Fruit fly (Drosophila melanogaster) whole organism, embryonic: ENCODE measurements around the gene CG13127.

Experiments
- Asciz ChIP-seq: fragments of 200-800 bp; sonication (Bioruptor generic); optimal IDR thresholded peaks from 2 replicates; lab custom pipeline; 2017; ENCODE audit warnings: missing biosample characterization, mild to moderate bottlenecking, missing genetic modification characterization, missing genetic modification reagents
- Blimp-1 ChIP-seq: fragments of 200-800 bp; sonication (Bioruptor generic); optimal IDR thresholded peaks from 3 replicates; lab custom pipeline; 2018; ENCODE audit warnings: missing biosample characterization, missing genetic modification characterization, mild to moderate bottlenecking, moderate library complexity, missing genetic modification reagents
- CG10267 ChIP-seq: fragments of 200-800 bp; sonication (Bioruptor generic); optimal IDR thresholded peaks from 2 replicates; lab custom pipeline; 2018; ENCODE audit warnings: missing biosample characterization, mild to moderate bottlenecking, missing genetic modification characterization, moderate library complexity
- CG10366 ChIP-seq: fragments of 200-800 bp; sonication (Bioruptor generic); IDR thresholded peaks from 2 replicates; pipeline ENCODE4 v1.3.6; 2022; ENCODE audit warnings: missing biosample characterization, missing genetic modification characterization
- CG10462 ChIP-seq: fragments of 200-800 bp; sonication (Bioruptor generic); optimal IDR thresholded peaks from 2 replicates; lab custom pipeline; 2016; ENCODE audit warnings: missing biosample characterization, missing genetic modification characterization
- CG11695 ChIP-seq: fragments of 200-800 bp; sonication (Bioruptor generic); IDR thresholded peaks from 3 replicates; pipeline ENCODE4 v1.3.6; 2022; ENCODE audit warnings: missing biosample characterization, missing genetic modification characterization
- CG12071 ChIP-seq: fragments of 200-800 bp; sonication (Bioruptor generic); optimal IDR thresholded peaks from 3 replicates; lab custom pipeline; 2018; ENCODE audit warnings: missing biosample characterization, mild to moderate bottlenecking, missing genetic modification characterization
- CG14965 ChIP-seq: fragments of 200-800 bp; sonication (Bioruptor generic); optimal IDR thresholded peaks from 2 replicates; lab custom pipeline; 2016; ENCODE audit warnings: missing biosample characterization, missing genetic modification characterization, borderline replicate concordance
- CG2116 ChIP-seq: fragments of 200-800 bp; sonication (Bioruptor generic); optimal IDR thresholded peaks from 3 replicates; lab custom pipeline; 2018; ENCODE audit warnings: missing biosample characterization, mild to moderate bottlenecking, missing genetic modification characterization
- CG2712 ChIP-seq: fragments of 200-800 bp; optimal IDR thresholded peaks from 3 replicates; lab custom pipeline; 2019; ENCODE audit warnings: missing biosample characterization, mild to moderate bottlenecking, missing genetic modification characterization, moderate library complexity
- CG31365 ChIP-seq: fragments of 200-800 bp; sonication (Bioruptor generic); optimal IDR thresholded peaks from 2 replicates; lab custom pipeline; 2018; ENCODE audit warnings: missing biosample characterization, mild to moderate bottlenecking, missing genetic modification characterization
- CG5180 ChIP-seq: fragments of 200-800 bp; sonication (Bioruptor generic); optimal IDR thresholded peaks from 3 replicates; lab custom pipeline; 2017; ENCODE audit warnings: missing biosample characterization, missing genetic modification characterization, mild to moderate bottlenecking, moderate library complexity, missing genetic modification reagents
- CG6654 ChIP-seq: fragments of 200-800 bp; sonication (Bioruptor generic); optimal IDR thresholded peaks from 2 replicates; lab custom pipeline; 2017; ENCODE audit warnings: missing biosample characterization, mild to moderate bottlenecking, missing genetic modification characterization
- CG6791 ChIP-seq: fragments of 200-800 bp; sonication (Bioruptor generic); IDR thresholded peaks from 3 replicates; pipeline ENCODE4 v1.3.6; 2022; ENCODE audit warnings: missing biosample characterization, missing genetic modification characterization; ENCODE audit not compliant: partially characterized antibody
- CG7786 ChIP-seq: fragments of 200-800 bp; sonication (Bioruptor generic); optimal IDR thresholded peaks from 2 replicates; lab custom pipeline; 2016; ENCODE audit warnings: missing biosample characterization, missing genetic modification characterization
- CG8290 ChIP-seq, 3 experiments: fragments of 200-800 bp; sonication (Bioruptor generic); optimal IDR thresholded peaks; 2 replicates each; lab custom pipeline; 2016 to 2019; ENCODE audit warnings: missing biosample characterization in 3 of 3, missing genetic modification characterization in 3 of 3, mild to moderate bottlenecking in 2 of 3, moderate library complexity in 1 of 3
- CG8478 ChIP-seq: fragments of >200 bp; optimal IDR thresholded peaks from 2 replicates; lab custom pipeline; 2018
- CG9609 ChIP-seq: fragments of 200-800 bp; sonication (Bioruptor generic); optimal IDR thresholded peaks from 3 replicates; lab custom pipeline; 2016; ENCODE audit warnings: missing biosample characterization, missing genetic modification characterization
- Dad ChIP-seq: fragments of 200-800 bp; sonication (Bioruptor generic); optimal IDR thresholded peaks from 3 replicates; lab custom pipeline; 2016; ENCODE audit warnings: missing biosample characterization, missing genetic modification characterization
- Deaf1 ChIP-seq: fragments of 200-800 bp; optimal IDR thresholded peaks from 3 replicates; lab custom pipeline; 2019; ENCODE audit warnings: missing biosample characterization, mild to moderate bottlenecking, missing genetic modification characterization, moderate library complexity
- Elba2 ChIP-seq: fragments of 200-800 bp; sonication (Bioruptor generic); optimal IDR thresholded peaks from 3 replicates; lab custom pipeline; 2016; ENCODE audit warnings: missing biosample characterization, missing genetic modification characterization
- Gsc ChIP-seq: fragments of 200-800 bp; sonication (Bioruptor generic); IDR thresholded peaks from 2 replicates; pipeline ENCODE4 v1.3.6; 2022; ENCODE audit warnings: missing biosample characterization, missing genetic modification characterization
- H2.0 ChIP-seq: fragments of 200-800 bp; sonication (Bioruptor generic); IDR thresholded peaks from 2 replicates; pipeline ENCODE4 v1.3.6; 2022; ENCODE audit warnings: missing biosample characterization, missing genetic modification characterization
- Lim3 ChIP-seq: fragments of 200-800 bp; sonication (Bioruptor generic); IDR thresholded peaks from 2 replicates; pipeline ENCODE4 v1.3.6; 2022; ENCODE audit warnings: missing biosample characterization, missing genetic modification characterization
- Mad ChIP-seq: fragments of 200-800 bp; sonication (Bioruptor generic); optimal IDR thresholded peaks from 2 replicates; lab custom pipeline; 2016; ENCODE audit warnings: missing biosample characterization, missing genetic modification characterization
- NfI ChIP-seq: fragments of 200-800 bp; sonication (Bioruptor generic); optimal IDR thresholded peaks from 3 replicates; lab custom pipeline; 2018; ENCODE audit warnings: missing biosample characterization, mild to moderate bottlenecking, missing genetic modification characterization, moderate library complexity
- Ravus ChIP-seq: fragments of 200-800 bp; sonication (Bioruptor generic); IDR thresholded peaks from 2 replicates; pipeline ENCODE4 v1.3.6; 2022; ENCODE audit warnings: missing biosample characterization, missing genetic modification characterization
- Spps ChIP-seq: fragments of 200-800 bp; sonication (Bioruptor generic); optimal IDR thresholded peaks from 2 replicates; lab custom pipeline; 2018; ENCODE audit warnings: missing biosample characterization, mild to moderate bottlenecking, missing genetic modification characterization
- Ssrp ChIP-seq: fragments of 200-800 bp; sonication (Bioruptor generic); optimal IDR thresholded peaks from 2 replicates; lab custom pipeline; 2018; ENCODE audit warnings: missing biosample characterization, mild to moderate bottlenecking, missing genetic modification characterization, moderate library complexity
- ash1 ChIP-seq: fragments of 200-800 bp; sonication (Bioruptor generic); optimal IDR thresholded peaks from 2 replicates; lab custom pipeline; 2018; ENCODE audit warnings: missing biosample characterization, mild to moderate bottlenecking, missing genetic modification characterization
- bcd ChIP-seq: fragments of 200-800 bp; sonication (Bioruptor generic); optimal IDR thresholded peaks from 2 replicates; lab custom pipeline; 2017; ENCODE audit warnings: missing biosample characterization, mild to moderate bottlenecking, missing genetic modification characterization
- bsh ChIP-seq, 2 experiments: fragments of 200-800 bp; sonication (Bioruptor generic); optimal IDR thresholded peaks; 2 replicates each; lab custom pipeline; 2017 to 2018; ENCODE audit warnings: mild to moderate bottlenecking in 2 of 2, missing biosample characterization in 2 of 2, missing genetic modification characterization in 2 of 2, moderate library complexity in 1 of 2
- chm ChIP-seq: fragments of 200-800 bp; sonication (Bioruptor generic); IDR thresholded peaks from 2 replicates; pipeline ENCODE4 v1.3.6; 2022; ENCODE audit warnings: missing biosample characterization, missing genetic modification characterization
- esg ChIP-seq: fragments of 200-800 bp; sonication (Bioruptor generic); conservative IDR thresholded peaks from 2 replicates; pipeline ENCODE4 v1.3.6; 2022; ENCODE audit warnings: missing biosample characterization, missing genetic modification characterization
- exex ChIP-seq: fragments of 200-800 bp; sonication (Bioruptor generic); optimal IDR thresholded peaks from 4 replicates; lab custom pipeline; 2018; ENCODE audit warnings: missing biosample characterization, mild to moderate bottlenecking, missing genetic modification characterization, moderate library complexity
- gcm ChIP-seq: fragments of 200-800 bp; sonication (Bioruptor generic); optimal IDR thresholded peaks from 2 replicates; lab custom pipeline; 2019; ENCODE audit warnings: missing biosample characterization, mild to moderate bottlenecking, missing genetic modification characterization, moderate library complexity
- gcm2 ChIP-seq: fragments of 200-800 bp; sonication (Bioruptor generic); optimal IDR thresholded peaks from 2 replicates; lab custom pipeline; 2016; ENCODE audit warnings: missing biosample characterization, missing genetic modification characterization
- gt ChIP-seq: fragments of 200-800 bp; sonication (Bioruptor generic); IDR thresholded peaks from 2 replicates; pipeline ENCODE4 v1.3.6; 2022; ENCODE audit warnings: missing biosample characterization, missing genetic modification characterization
- ind ChIP-seq: fragments of 200-800 bp; sonication (Bioruptor generic); optimal IDR thresholded peaks from 3 replicates; lab custom pipeline; 2016; ENCODE audit warnings: missing biosample characterization, missing genetic modification characterization
- kah ChIP-seq: fragments of 200-800 bp; sonication (Bioruptor generic); optimal IDR thresholded peaks from 2 replicates; lab custom pipeline; 2018; ENCODE audit warnings: missing biosample characterization, mild to moderate bottlenecking, missing genetic modification characterization
- kay ChIP-seq: fragments of 200-800 bp; sonication (Bioruptor generic); optimal IDR thresholded peaks from 2 replicates; lab custom pipeline; 2016; ENCODE audit warnings: missing biosample characterization, missing genetic modification characterization
- mirr ChIP-seq: fragments of 200-800 bp; sonication (Bioruptor generic); optimal IDR thresholded peaks from 3 replicates; lab custom pipeline; 2018; ENCODE audit warnings: missing biosample characterization, mild to moderate bottlenecking, missing genetic modification characterization
- nmo ChIP-seq: fragments of 200-800 bp; sonication (Bioruptor generic); optimal IDR thresholded peaks from 2 replicates; lab custom pipeline; 2018; ENCODE audit warnings: missing biosample characterization, mild to moderate bottlenecking, missing genetic modification characterization, moderate library complexity
- oc ChIP-seq: fragments of 200-800 bp; sonication (Bioruptor generic); optimal IDR thresholded peaks from 2 replicates; lab custom pipeline; 2018; ENCODE audit warnings: missing biosample characterization, mild to moderate bottlenecking, missing genetic modification characterization, moderate library complexity
- rib ChIP-seq: fragments of 200-800 bp; sonication (Bioruptor generic); IDR thresholded peaks from 2 replicates; pipeline ENCODE4 v1.3.6; 2022; ENCODE audit warnings: missing biosample characterization, missing genetic modification characterization
- slbo ChIP-seq: fragments of 200-800 bp; sonication (Bioruptor generic); IDR thresholded peaks from 2 replicates; pipeline ENCODE4 v1.3.6; 2022; ENCODE audit warnings: missing biosample characterization, missing genetic modification characterization
- so ChIP-seq: fragments of 200-800 bp; sonication (Bioruptor generic); IDR thresholded peaks from 3 replicates; pipeline ENCODE4 v1.3.6; 2022; ENCODE audit warnings: missing biosample characterization, missing genetic modification characterization
- toy ChIP-seq: fragments of 200-800 bp; sonication (Bioruptor generic); IDR thresholded peaks from 2 replicates; pipeline ENCODE4 v1.3.6; 2022; ENCODE audit warnings: missing biosample characterization, missing genetic modification characterization
- usp ChIP-seq: fragments of >200 bp; optimal IDR thresholded peaks from 2 replicates; lab custom pipeline; 2017; ENCODE audit warnings: missing biosample characterization, missing genetic modification characterization

The CG13127 gene

dm6 chr2L:9984078-9984772 lies 42.3 kb upstream of the CG13127 start, which contains the start of gene bib:
Gene bib (plus strand): TSS chr2L:9984645.
- peak; percentile 47 for TF ChIP-seq CG6654 (GFP tag; lab: Kevin White, UChicago)
- TF ChIP-seq Gsc (GFP tag; lab: Robert Waterston, UW): no peak
- no peak for TF ChIP-seq CG12071 (GFP tag; lab: Kevin White, UChicago)
- peak; percentile 85 for TF ChIP-seq gcm (GFP tag; lab: Kevin White, UChicago)
- TF ChIP-seq Ssrp (tag; lab: Kevin White, UChicago): peak; percentile 86
- TF ChIP-seq ind: peak; percentile 73
- peak; percentile 76 for TF ChIP-seq NfI (GFP tag; lab: Kevin White, UChicago)
- peak; percentile 93 for TF ChIP-seq nmo (GFP tag; lab: Kevin White, UChicago)
- TF ChIP-seq CG8290 (GFP tag; optimal IDR thresholded peaks at IDR 0.05; lab: Kevin White, UChicago): peak; percentile 82
- TF ChIP-seq CG8290 (tag; optimal IDR thresholded peaks at IDR 0.05; lab: Kevin White, UChicago): peak; percentile 22 to 89
- TF ChIP-seq Asciz: peak; percentile 75
- TF ChIP-seq bcd (GFP tag; lab: Kevin White, UChicago): peak; percentile 86
- no peak for TF ChIP-seq gcm2 (GFP tag; lab: Kevin White, UChicago)
- TF ChIP-seq rib (GFP tag; lab: Robert Waterston, UW): no peak
- no peak for TF ChIP-seq toy (GFP tag; lab: Robert Waterston, UW)
- TF ChIP-seq CG11695 (GFP tag; lab: Robert Waterston, UW): peak; percentile 69
- peak; percentile 8 for TF ChIP-seq Mad (GFP tag; lab: Kevin White, UChicago)
- TF ChIP-seq CG6791: peak; percentile 43; the same call in 1 of the 3 replicates
- TF ChIP-seq CG10366 (GFP tag; lab: Robert Waterston, UW): peak; percentile 57; the same call in 1 of the 2 replicates
- TF ChIP-seq chm (GFP tag; lab: Robert Waterston, UW): peak; percentile 85
- TF ChIP-seq CG31365: no peak
- TF ChIP-seq mirr (GFP tag; lab: Kevin White, UChicago): peak; percentile 9
- TF ChIP-seq ash1 (GFP tag; lab: Kevin White, UChicago): no peak
- peak; percentile 41 for TF ChIP-seq kah (GFP tag; lab: Kevin White, UChicago)
- TF ChIP-seq slbo (GFP tag; lab: Robert Waterston, UW): peak; percentile 68
- peak; percentile 86 for TF ChIP-seq Blimp-1 (GFP tag; lab: Kevin White, UChicago)
- TF ChIP-seq Lim3 (GFP tag; lab: Robert Waterston, UW): no peak
- TF ChIP-seq Ravus: peak; percentile 34
- no peak for TF ChIP-seq CG9609
- TF ChIP-seq Spps (tag; lab: Kevin White, UChicago): peak; percentile 67
- no peak for TF ChIP-seq CG8478 (lab: Kevin White, UChicago)
- TF ChIP-seq H2.0 (GFP tag; lab: Robert Waterston, UW): 0 out of 2 replicates have a peak, but pooled peaks have one; percentile 31
- no peak for TF ChIP-seq CG14965 (GFP tag; lab: Kevin White, UChicago)
- TF ChIP-seq bsh (GFP tag; optimal IDR thresholded peaks at IDR 0.05; lab: Kevin White, UChicago): peak; percentile 70 to 89
- TF ChIP-seq CG2116: peak; percentile 71
- peak; percentile 89 for TF ChIP-seq CG10267 (tag; lab: Kevin White, UChicago)
- peak; percentile 96 for TF ChIP-seq CG5180 (GFP tag; lab: Kevin White, UChicago)
- TF ChIP-seq Dad: peak; percentile 34
- peak; percentile 95 for TF ChIP-seq CG2712
- peak; percentile 82 for TF ChIP-seq CG10462
- TF ChIP-seq Deaf1 (tag; lab: Kevin White, UChicago): peak; percentile 74
- peak; percentile 62; the same call in 1 of the 3 replicates for TF ChIP-seq so (GFP tag; lab: Robert Waterston, UW)
- 0 out of 2 replicates have a peak, but pooled peaks have one; percentile 43 for TF ChIP-seq gt (GFP tag; lab: Robert Waterston, UW)
- peak; percentile 31 for TF ChIP-seq exex (tag; lab: Kevin White, UChicago)
- TF ChIP-seq oc (tag; lab: Kevin White, UChicago): peak; percentile 73
- no peak for TF ChIP-seq usp (GFP tag; lab: Kevin White, UChicago)
- peak; percentile 4 for TF ChIP-seq CG7786 (GFP tag; lab: Kevin White, UChicago)
- TF ChIP-seq Elba2 (GFP tag; lab: Kevin White, UChicago): no peak
- peak; percentile 53 for TF ChIP-seq kay (GFP tag; lab: Kevin White, UChicago)
- TF ChIP-seq esg: peak; percentile 60
